Worm (Caenorhabditis elegans): ENCODE measurements around the gene nhr-229.

DNA sequence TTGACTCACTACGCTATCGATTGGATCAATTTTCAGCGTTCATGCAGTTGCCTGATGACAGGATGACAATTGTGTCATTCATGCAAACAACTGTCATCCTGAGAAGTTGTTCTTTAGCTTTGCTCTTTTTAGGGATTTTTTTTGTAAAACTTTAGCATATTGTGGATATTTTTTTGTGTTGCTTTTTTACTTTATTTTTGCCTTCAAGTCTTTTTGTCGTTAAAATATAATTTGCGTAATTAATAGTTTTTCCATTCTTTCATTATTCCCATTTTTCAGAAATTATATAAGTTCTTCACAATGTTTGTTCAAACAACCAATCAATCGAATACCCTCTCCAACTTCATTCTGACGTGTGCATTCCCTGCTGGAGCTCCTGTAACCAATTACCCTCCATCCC, 10.2 kb upstream of the nhr-229 start, which contains the start of gene Y116A8C.20:
- TF ChIP-seq ztf-4 (tag; optimal IDR thresholded peaks at IDR 0.05): no peak
- no peak for TF ChIP-seq nhr-28 (tag; optimal IDR thresholded peaks at IDR 0.05)
- no peak for TF ChIP-seq nhr-12 (tag; optimal IDR thresholded peaks at IDR 0.05)
- TF ChIP-seq mdl-1 (tag; optimal IDR thresholded peaks at IDR 0.05): no peak
- TF ChIP-seq elt-2 (tag; optimal IDR thresholded peaks at IDR 0.05): no peak

All from whole organism, L1 larva.